Worm (Caenorhabditis elegans) whole organism, L2 larva: ENCODE results near the gene irk-1.

Experiments
- C34F6.9 ChIP-seq: fragments of 150-350 bp; optimal IDR thresholded peaks from 2 replicates; lab custom pipeline; 2014; ENCODE audit warnings: missing biosample characterization, missing genetic modification characterization
- R02D3.7 ChIP-seq: fragments of 150-350 bp; optimal IDR thresholded peaks from 2 replicates; lab custom pipeline; 2014; ENCODE audit warnings: missing biosample characterization, missing genetic modification characterization
- Y55F3AM.14 ChIP-seq: fragments of 200-800 bp; sonication (Bioruptor generic); optimal IDR thresholded peaks from 2 replicates; lab custom pipeline; 2018; ENCODE audit warnings: mild to moderate bottlenecking, missing genetic modification characterization, missing compliant biosample characterization
- ZK546.5 ChIP-seq: sonication (generic microtip); optimal IDR thresholded peaks from 2 replicates; lab custom pipeline; 2017; ENCODE audit warnings: missing biosample characterization, missing genetic modification characterization
- alr-1 ChIP-seq: fragments of 150-350 bp; optimal IDR thresholded peaks from 2 replicates; lab custom pipeline; 2014; ENCODE audit warnings: missing biosample characterization, missing genetic modification characterization
- aly-2 ChIP-seq: fragments of 150-350 bp; optimal IDR thresholded peaks from 2 replicates; lab custom pipeline; 2014; ENCODE audit warnings: missing biosample characterization, missing genetic modification characterization
- blmp-1 ChIP-seq: sonication (generic microtip); optimal IDR thresholded peaks from 2 replicates; lab custom pipeline; 2017; ENCODE audit warnings: missing genetic modification characterization, mild to moderate bottlenecking, missing compliant biosample characterization, antibody characterized with exemption, moderate library complexity; ENCODE audit not compliant: insufficient read depth
- ceh-82 ChIP-seq: fragments of 150-350 bp; optimal IDR thresholded peaks from 2 replicates; lab custom pipeline; 2014; ENCODE audit warnings: missing biosample characterization, missing genetic modification characterization
- crh-2 ChIP-seq: sonication (generic microtip); optimal IDR thresholded peaks from 2 replicates; lab custom pipeline; 2017; ENCODE audit warnings: missing biosample characterization, missing genetic modification characterization
- dmd-4 ChIP-seq: sonication (generic microtip); optimal IDR thresholded peaks from 2 replicates; lab custom pipeline; 2017; ENCODE audit warnings: missing biosample characterization, missing genetic modification characterization
- egl-27 ChIP-seq: sonication (generic microtip); optimal IDR thresholded peaks from 3 replicates; lab custom pipeline; 2017; ENCODE audit warnings: missing biosample characterization, missing genetic modification reagents, missing genetic modification characterization
- elt-3 ChIP-seq: sonication (generic microtip); optimal IDR thresholded peaks from 2 replicates; lab custom pipeline; 2017; ENCODE audit warnings: missing biosample characterization, missing genetic modification characterization
- fos-1 ChIP-seq: fragments of 150-350 bp; optimal IDR thresholded peaks from 2 replicates; lab custom pipeline; 2014; ENCODE audit warnings: missing biosample characterization, missing genetic modification characterization
- gmeb-1 ChIP-seq: fragments of 150-350 bp; optimal IDR thresholded peaks from 2 replicates; lab custom pipeline; 2014; ENCODE audit warnings: missing biosample characterization, missing genetic modification characterization
- lin-11 ChIP-seq: fragments of 150-350 bp; sonication (generic microtip); optimal IDR thresholded peaks from 2 replicates; lab custom pipeline; 2014; ENCODE audit warnings: missing biosample characterization, missing genetic modification characterization, inconsistent platforms, mixed read lengths
- lsy-2 ChIP-seq, 2 experiments: fragments of 150-350 bp in 1 of 2; sonication (generic microtip) in 1 of 2; optimal IDR thresholded peaks; 2 replicates each; lab custom pipeline; 2014 to 2017; ENCODE audit warnings: missing biosample characterization in 2 of 2, missing genetic modification characterization in 2 of 2
- mab-5 ChIP-seq: fragments of 150-350 bp; optimal IDR thresholded peaks from 2 replicates; lab custom pipeline; 2014; ENCODE audit warnings: missing biosample characterization, missing genetic modification characterization
- mbf-1 ChIP-seq: sonication (generic microtip); optimal IDR thresholded peaks from 2 replicates; lab custom pipeline; 2017; ENCODE audit warnings: missing biosample characterization, missing genetic modification characterization
- mdl-1 ChIP-seq, 2 experiments: fragments of 150-350 bp in 1 of 2; sonication (generic microtip) in 1 of 2; optimal IDR thresholded peaks; 2 replicates each; lab custom pipeline; 2017; ENCODE audit warnings: missing biosample characterization in 2 of 2, missing genetic modification characterization in 2 of 2
- nhr-11 ChIP-seq: fragments of 150-350 bp; optimal IDR thresholded peaks from 2 replicates; lab custom pipeline; 2014; ENCODE audit warnings: missing biosample characterization, missing genetic modification characterization
- nhr-129 ChIP-seq: fragments of 150-350 bp; optimal IDR thresholded peaks from 2 replicates; lab custom pipeline; 2014; ENCODE audit warnings: missing biosample characterization, missing genetic modification characterization
- nhr-23 ChIP-seq: fragments of 150-350 bp; optimal IDR thresholded peaks from 2 replicates; lab custom pipeline; 2014; ENCODE audit warnings: missing biosample characterization, missing genetic modification reagents, missing genetic modification characterization
- nhr-237 ChIP-seq: fragments of 150-350 bp; optimal IDR thresholded peaks from 2 replicates; lab custom pipeline; 2014; ENCODE audit warnings: missing biosample characterization, missing genetic modification characterization
- nhr-25 ChIP-seq: fragments of 150-350 bp; sonication (generic microtip); optimal IDR thresholded peaks from 3 replicates; lab custom pipeline; 2014; ENCODE audit warnings: missing biosample characterization, missing genetic modification characterization
- nhr-6 ChIP-seq: fragments of 150-350 bp; optimal IDR thresholded peaks from 2 replicates; lab custom pipeline; 2014; ENCODE audit warnings: missing biosample characterization, missing genetic modification characterization
- nhr-77 ChIP-seq: fragments of 150-350 bp; optimal IDR thresholded peaks from 2 replicates; lab custom pipeline; 2014; ENCODE audit warnings: missing biosample characterization, missing genetic modification characterization
- peb-1 ChIP-seq: fragments of 150-350 bp; optimal IDR thresholded peaks from 2 replicates; lab custom pipeline; 2014; ENCODE audit warnings: missing biosample characterization, missing genetic modification characterization
- sem-4 ChIP-seq: fragments of 150-350 bp; optimal IDR thresholded peaks from 2 replicates; lab custom pipeline; 2014; ENCODE audit warnings: missing biosample characterization, missing genetic modification reagents, missing genetic modification characterization
- skn-1 ChIP-seq: sonication (generic microtip); optimal IDR thresholded peaks from 2 replicates; lab custom pipeline; 2017; ENCODE audit warnings: missing biosample characterization, missing genetic modification characterization
- sma-3 ChIP-seq: sonication (generic microtip); optimal IDR thresholded peaks from 2 replicates; lab custom pipeline; 2016; ENCODE audit warnings: missing genetic modification reagents, missing genetic modification characterization, missing compliant biosample characterization
- sma-9 ChIP-seq, 2 experiments: fragments of 150-350 bp in 1 of 2; sonication (generic microtip) in 1 of 2; optimal IDR thresholded peaks; 2 replicates each; lab custom pipeline; 2014 to 2016; ENCODE audit warnings: missing genetic modification characterization in 2 of 2, mild to moderate bottlenecking in 1 of 2, missing biosample characterization in 1 of 2, missing compliant biosample characterization in 1 of 2, missing genetic modification reagents in 1 of 2, moderate library complexity in 1 of 2
- unc-55 ChIP-seq: fragments of 150-350 bp; sonication (generic microtip); optimal IDR thresholded peaks from 3 replicates; lab custom pipeline; 2014; ENCODE audit warnings: missing biosample characterization, missing genetic modification reagents, missing genetic modification characterization
- unc-62 ChIP-seq: fragments of 150-350 bp; optimal IDR thresholded peaks from 2 replicates; lab custom pipeline; 2014; ENCODE audit warnings: missing biosample characterization, missing genetic modification reagents, missing genetic modification characterization
- zag-1 ChIP-seq: fragments of 150-350 bp; optimal IDR thresholded peaks from 2 replicates; lab custom pipeline; 2014; ENCODE audit warnings: missing biosample characterization, missing genetic modification characterization
- ztf-11 ChIP-seq: sonication (generic microtip); optimal IDR thresholded peaks from 2 replicates; lab custom pipeline; 2017; ENCODE audit warnings: missing biosample characterization, missing genetic modification characterization

Gene irk-1

DNA sequence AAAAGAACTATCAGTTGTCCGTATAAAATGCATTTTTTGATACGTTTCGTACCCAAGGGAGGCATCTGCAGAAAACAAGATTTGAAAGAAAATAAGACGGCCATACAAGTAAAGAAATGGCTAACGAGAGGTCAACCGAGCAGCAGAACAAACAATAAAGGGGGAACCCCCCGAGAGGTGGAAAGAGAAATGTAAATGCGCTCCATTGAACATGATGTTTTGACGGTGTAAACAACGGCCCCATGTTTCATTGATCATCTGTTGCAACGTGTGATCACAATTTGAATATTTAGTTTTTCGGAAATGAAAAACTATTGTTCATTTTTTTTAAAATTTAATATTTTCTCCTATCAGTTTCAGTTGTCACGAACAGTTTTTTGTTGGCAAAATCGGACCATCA lies 48.3 kb downstream of the irk-1 start, which contains the start of gene K11G12.6:
TSS of gene K11G12.6 (minus strand) at position 65 of the 400 bp plus-strand sequence.
- peak; percentile 3 to 65 for TF ChIP-seq mdl-1 (tag; optimal IDR thresholded peaks at IDR 0.05; lab: Kevin White, UChicago)
- peak; percentile 10 for TF ChIP-seq unc-55 (GFP tag; lab: Kevin White, UChicago)
- TF ChIP-seq crh-2 (tag; lab: Kevin White, UChicago) = peak; percentile 20
- TF ChIP-seq nhr-6 (tag; lab: Kevin White, UChicago) = no peak
- peak; percentile 27 for TF ChIP-seq sma-9 (GFP tag; optimal IDR thresholded peaks at IDR 0.05; lab: Kevin White, UChicago)
- TF ChIP-seq sma-9 (tag; optimal IDR thresholded peaks at IDR 0.05; lab: Kevin White, UChicago) = no peak
- no peak for TF ChIP-seq unc-62 (GFP tag; lab: Kevin White, UChicago)
- TF ChIP-seq zag-1 (tag; lab: Kevin White, UChicago) = peak; percentile 36
- no peak for TF ChIP-seq blmp-1
- no peak for TF ChIP-seq nhr-23
- TF ChIP-seq lsy-2 (tag; optimal IDR thresholded peaks at IDR 0.05; lab: Kevin White, UChicago) = peak in 1 of 2 experiments; percentile 41
- TF ChIP-seq C34F6.9 = peak; percentile 55
- no peak for TF ChIP-seq sma-3 (GFP tag; lab: Kevin White, UChicago)
- peak; percentile 61 for TF ChIP-seq nhr-129 (tag; lab: Kevin White, UChicago)
- TF ChIP-seq dmd-4 (tag; lab: Kevin White, UChicago) = no peak

DNA sequence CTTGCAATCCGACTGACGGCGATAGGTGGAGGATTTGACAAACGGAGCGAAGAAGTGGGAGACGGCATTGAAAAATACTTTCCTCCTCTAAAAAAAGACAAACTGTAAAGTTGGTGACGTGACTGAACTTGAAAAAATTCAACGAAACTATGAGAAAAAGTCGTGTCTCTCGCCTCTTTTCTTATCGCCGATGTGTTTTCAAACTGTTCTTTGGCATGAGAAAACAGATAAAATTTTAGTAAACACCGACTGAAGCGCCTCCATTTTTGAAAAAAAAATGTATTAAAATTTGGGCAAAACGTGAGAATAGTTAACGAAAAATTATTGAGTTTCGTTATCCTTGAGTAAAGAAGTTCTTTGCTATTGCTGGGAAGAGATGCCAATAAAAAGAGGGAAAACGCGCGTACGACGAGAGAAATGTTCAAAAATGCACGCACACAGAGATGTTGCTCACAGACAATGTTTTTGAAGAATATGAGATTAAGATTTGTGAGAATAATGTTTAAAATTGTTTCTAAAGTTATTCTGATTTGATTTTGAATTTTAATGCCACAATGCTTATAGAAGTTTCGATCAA lies 49.0 kb downstream of the irk-1 start:
- TF ChIP-seq elt-3 (tag; lab: Kevin White, UChicago) (no peak), lsy-2 (tag; optimal IDR thresholded peaks at IDR 0.05; lab: Kevin White, UChicago) (no peak), unc-62 (GFP tag; lab: Kevin White, UChicago) (no peak), mab-5 (tag; lab: Kevin White, UChicago) (no peak), Y55F3AM.14 (GFP tag; lab: Kevin White, UChicago) (no peak), C34F6.9 (peak; percentile 33), crh-2 (tag; lab: Kevin White, UChicago) (peak; percentile 42), mdl-1 (tag; optimal IDR thresholded peaks at IDR 0.05; lab: Kevin White, UChicago) (peak; percentile 65 to 70), sma-9 (GFP tag; optimal IDR thresholded peaks at IDR 0.05; lab: Kevin White, UChicago) (peak; percentile 26), sma-9 (tag; optimal IDR thresholded peaks at IDR 0.05; lab: Kevin White, UChicago) (no peak), nhr-77 (no peak), unc-55 (GFP tag; lab: Kevin White, UChicago) (peak; percentile 55), nhr-129 (tag; lab: Kevin White, UChicago) (peak; percentile 38), ZK546.5 (tag; lab: Kevin White, UChicago) (no peak), sem-4 (tag; lab: Kevin White, UChicago) (no peak), aly-2 (tag; lab: Kevin White, UChicago) (no peak), gmeb-1 (tag; lab: Kevin White, UChicago) (no peak), fos-1 (peak; percentile 23)

DNA sequence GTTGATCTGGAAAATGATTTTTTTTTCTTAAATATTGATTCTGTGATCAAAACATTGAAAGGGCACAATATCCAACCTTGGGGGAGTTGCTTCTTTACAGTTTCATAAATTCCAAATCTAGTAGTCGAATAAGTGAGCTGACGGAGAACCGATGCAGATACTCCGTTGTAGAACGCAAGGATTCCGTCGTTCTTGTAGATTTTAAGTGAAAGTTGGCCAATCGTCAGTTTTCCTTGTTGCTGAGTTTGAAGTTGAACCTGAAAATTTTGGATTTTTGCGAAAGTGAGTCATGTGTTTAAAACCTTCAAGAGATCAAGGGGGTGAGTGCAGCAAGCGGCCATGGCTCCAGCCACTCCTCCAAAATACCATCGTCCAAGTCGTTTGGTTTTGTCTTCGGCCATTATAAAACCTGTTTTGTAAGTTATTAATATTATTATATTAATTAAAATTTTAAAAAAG lies 52.6 kb downstream of the irk-1 start, which contains the start of gene slc-25A10:
TSS of gene slc-25A10 (minus strand) at position 409 of the 459 bp plus-strand sequence.
- TF ChIP-seq nhr-6 (tag; lab: Kevin White, UChicago) (no peak), nhr-237 (tag; lab: Kevin White, UChicago) (no peak), nhr-77 (no peak), nhr-25 (no peak), nhr-11 (tag; lab: Kevin White, UChicago) (no peak), alr-1 (tag; lab: Kevin White, UChicago) (no peak), mbf-1 (tag; lab: Kevin White, UChicago) (no peak), nhr-23 (no peak), egl-27 (tag; lab: Kevin White, UChicago) (no peak), R02D3.7 (tag; lab: Kevin White, UChicago) (no peak), mab-5 (tag; lab: Kevin White, UChicago) (no peak), zag-1 (tag; lab: Kevin White, UChicago) (no peak), ceh-82 (no peak), lin-11 (tag; lab: Kevin White, UChicago) (no peak), peb-1 (tag; lab: Kevin White, UChicago) (no peak), sma-9 (GFP tag; optimal IDR thresholded peaks at IDR 0.05; lab: Kevin White, UChicago) (no peak), sma-9 (tag; optimal IDR thresholded peaks at IDR 0.05; lab: Kevin White, UChicago) (no peak), sem-4 (tag; lab: Kevin White, UChicago) (no peak), skn-1 (tag; lab: Kevin White, UChicago) (no peak), ztf-11 (no peak)
